Worm (Caenorhabditis elegans): ENCODE results near the gene F59A1.12.

ce11 chrV:17712349-17712748 is 44.8 kb upstream of the F59A1.12 start:
- TF ChIP-seq ref-2 (tag; optimal IDR thresholded peaks at IDR 0.05) = no peak
- no peak for TF ChIP-seq ttx-3 (tag; optimal IDR thresholded peaks at IDR 0.05)
- TF ChIP-seq ceh-48 (tag; optimal IDR thresholded peaks at IDR 0.05) = no peak
- no peak for TF ChIP-seq ceh-34 (tag; optimal IDR thresholded peaks at IDR 0.05)
- no peak for TF ChIP-seq ceh-45 (GFP tag; IDR thresholded peaks at IDR 0.05)
- no peak for TF ChIP-seq tbx-2 (tag; optimal IDR thresholded peaks at IDR 0.05)
- no peak for TF ChIP-seq gmeb-2 (tag; optimal IDR thresholded peaks at IDR 0.05)
- no peak for TF ChIP-seq dve-1 (tag; optimal IDR thresholded peaks at IDR 0.05)
- no peak for TF ChIP-seq nhr-11 (tag; optimal IDR thresholded peaks at IDR 0.05)
